Fruit fly (Drosophila melanogaster) whole organism, embryonic: ENCODE data around the gene wisp.

ENCODE experiments used
- Ada2b ChIP-seq: fragments of 200-800 bp; sonication (Bioruptor generic); IDR thresholded peaks from 2 replicates; pipeline ENCODE4 v1.3.6; 2022; ENCODE audit warnings: missing biosample characterization, missing genetic modification characterization
- CG11247 ChIP-seq: fragments of 200-800 bp; sonication (Bioruptor generic); IDR thresholded peaks from 2 replicates; pipeline ENCODE4 v1.3.6; 2022; ENCODE audit warnings: missing biosample characterization, missing genetic modification characterization
- CG12659 ChIP-seq: fragments of 200-800 bp; sonication (Bioruptor generic); optimal IDR thresholded peaks from 3 replicates; lab custom pipeline; 2017; ENCODE audit warnings: mild to moderate bottlenecking, missing biosample characterization, missing genetic modification reagents, missing genetic modification characterization
- CG18011 ChIP-seq: fragments of 200-800 bp; sonication (Bioruptor generic); optimal IDR thresholded peaks from 2 replicates; lab custom pipeline; 2017; ENCODE audit warnings: missing biosample characterization, missing genetic modification characterization, mild to moderate bottlenecking, moderate library complexity, missing genotype
- CG2678 ChIP-seq: fragments of 200-800 bp; sonication (Bioruptor generic); optimal IDR thresholded peaks from 3 replicates; lab custom pipeline; 2019; ENCODE audit warnings: missing biosample characterization, mild to moderate bottlenecking, missing genetic modification characterization, moderate library complexity
- CG30403 ChIP-seq: fragments of 200-800 bp; sonication (Bioruptor generic); optimal IDR thresholded peaks from 3 replicates; lab custom pipeline; 2016; ENCODE audit warnings: missing biosample characterization, missing genetic modification characterization
- CG31224 ChIP-seq: fragments of 200-800 bp; sonication (Bioruptor generic); IDR thresholded peaks from 2 replicates; pipeline ENCODE4 v1.3.6; 2022; ENCODE audit warnings: missing biosample characterization, missing genetic modification characterization
- CG3281 ChIP-seq: fragments of 200-800 bp; sonication (Bioruptor generic); optimal IDR thresholded peaks from 3 replicates; lab custom pipeline; 2017; ENCODE audit warnings: missing biosample characterization, mild to moderate bottlenecking, missing genetic modification characterization
- CG4282 ChIP-seq: fragments of 200-800 bp; sonication (Bioruptor generic); optimal IDR thresholded peaks from 2 replicates; lab custom pipeline; 2016; ENCODE audit warnings: missing biosample characterization, missing genetic modification characterization
- CG5180 ChIP-seq: fragments of 200-800 bp; sonication (Bioruptor generic); optimal IDR thresholded peaks from 3 replicates; lab custom pipeline; 2017; ENCODE audit warnings: missing biosample characterization, missing genetic modification characterization, mild to moderate bottlenecking, moderate library complexity, missing genetic modification reagents
- CG6791 ChIP-seq: fragments of 200-800 bp; sonication (Bioruptor generic); IDR thresholded peaks from 3 replicates; pipeline ENCODE4 v1.3.6; 2022; ENCODE audit warnings: missing biosample characterization, missing genetic modification characterization; ENCODE audit not compliant: partially characterized antibody
- CG7357 ChIP-seq: fragments of 200-800 bp; sonication (Bioruptor generic); IDR thresholded peaks from 3 replicates; pipeline ENCODE4 v1.3.6; 2022; ENCODE audit warnings: missing biosample characterization, missing genetic modification characterization
- CG7839 ChIP-seq: fragments of 200-800 bp; sonication (Bioruptor generic); optimal IDR thresholded peaks from 3 replicates; lab custom pipeline; 2018; ENCODE audit warnings: missing biosample characterization, mild to moderate bottlenecking, missing genetic modification characterization, moderate library complexity
- CG8290 ChIP-seq, 3 experiments: fragments of 200-800 bp; sonication (Bioruptor generic); optimal IDR thresholded peaks; 2 replicates each; lab custom pipeline; 2016 to 2019; ENCODE audit warnings: missing biosample characterization in 3 of 3, missing genetic modification characterization in 3 of 3, mild to moderate bottlenecking in 2 of 3, moderate library complexity in 1 of 3
- Deaf1 ChIP-seq: fragments of 200-800 bp; optimal IDR thresholded peaks from 3 replicates; lab custom pipeline; 2019; ENCODE audit warnings: missing biosample characterization, mild to moderate bottlenecking, missing genetic modification characterization, moderate library complexity
- Dip3 ChIP-seq: fragments of 200-800 bp; sonication (Bioruptor generic); optimal IDR thresholded peaks from 3 replicates; lab custom pipeline; 2016; ENCODE audit warnings: missing biosample characterization, missing genetic modification characterization
- Fer3 ChIP-seq: fragments of 200-800 bp; sonication (Bioruptor generic); optimal IDR thresholded peaks from 2 replicates; lab custom pipeline; 2018; ENCODE audit warnings: missing biosample characterization, mild to moderate bottlenecking, missing genetic modification characterization, moderate library complexity
- HHEX ChIP-seq: fragments of 200-800 bp; sonication (Bioruptor generic); optimal IDR thresholded peaks from 3 replicates; lab custom pipeline; 2017; ENCODE audit warnings: missing biosample characterization, mild to moderate bottlenecking, missing genetic modification characterization, missing genetic modification reagents
- HLH3B ChIP-seq: fragments of 200-800 bp; sonication (Bioruptor generic); IDR thresholded peaks from 2 replicates; pipeline ENCODE4 v1.3.6; 2022; ENCODE audit warnings: missing biosample characterization, missing genetic modification characterization
- HLH4C ChIP-seq: fragments of 200-800 bp; sonication (Bioruptor generic); IDR thresholded peaks from 3 replicates; pipeline ENCODE4 v1.3.6; 2022; ENCODE audit warnings: missing biosample characterization, missing genetic modification characterization; ENCODE audit not compliant: partially characterized antibody
- Hey ChIP-seq: fragments of 200-800 bp; sonication (Bioruptor generic); optimal IDR thresholded peaks from 3 replicates; lab custom pipeline; 2018; ENCODE audit warnings: missing biosample characterization, mild to moderate bottlenecking, missing genetic modification characterization
- Hr51 ChIP-seq, 2 experiments: fragments of 200-800 bp; sonication (Bioruptor generic); optimal IDR thresholded peaks; 2 replicates in 1 of 2; 3 replicates in 1 of 2; lab custom pipeline; 2016 to 2018; ENCODE audit warnings: missing biosample characterization in 2 of 2, missing genetic modification characterization in 2 of 2, mild to moderate bottlenecking in 1 of 2, moderate library complexity in 1 of 2
- MTF-1 ChIP-seq: fragments of 200-800 bp; sonication (Bioruptor generic); optimal IDR thresholded peaks from 2 replicates; lab custom pipeline; 2018; ENCODE audit warnings: missing biosample characterization, mild to moderate bottlenecking, missing genetic modification characterization, borderline replicate concordance
- Med ChIP-seq: fragments of 200-800 bp; sonication (Bioruptor generic); peaks from one replicate; lab custom pipeline; 2016; ENCODE audit warnings: missing biosample characterization, missing genetic modification characterization, mild to moderate bottlenecking, inconsistent platforms, moderate library complexity
- Meics ChIP-seq: fragments of 200-800 bp; sonication (Bioruptor generic); optimal IDR thresholded peaks from 2 replicates; lab custom pipeline; 2017; ENCODE audit warnings: missing biosample characterization, mild to moderate bottlenecking, missing genetic modification characterization
- NfI ChIP-seq: fragments of 200-800 bp; sonication (Bioruptor generic); optimal IDR thresholded peaks from 3 replicates; lab custom pipeline; 2018; ENCODE audit warnings: missing biosample characterization, mild to moderate bottlenecking, missing genetic modification characterization, moderate library complexity
- Oli ChIP-seq: fragments of 200-800 bp; sonication (Bioruptor generic); optimal IDR thresholded peaks from 2 replicates; lab custom pipeline; 2018; ENCODE audit warnings: missing biosample characterization, mild to moderate bottlenecking, missing genetic modification characterization, moderate library complexity
- PHDP ChIP-seq: fragments of 200-800 bp; sonication (Bioruptor generic); optimal IDR thresholded peaks from 3 replicates; lab custom pipeline; 2018; ENCODE audit warnings: missing biosample characterization, mild to moderate bottlenecking, missing genetic modification characterization, moderate library complexity
- Ravus ChIP-seq: fragments of 200-800 bp; sonication (Bioruptor generic); IDR thresholded peaks from 2 replicates; pipeline ENCODE4 v1.3.6; 2022; ENCODE audit warnings: missing biosample characterization, missing genetic modification characterization
- Ssrp ChIP-seq: fragments of 200-800 bp; sonication (Bioruptor generic); optimal IDR thresholded peaks from 2 replicates; lab custom pipeline; 2018; ENCODE audit warnings: missing biosample characterization, mild to moderate bottlenecking, missing genetic modification characterization, moderate library complexity
- amos ChIP-seq: fragments of 200-800 bp; sonication (Bioruptor generic); IDR thresholded peaks from 2 replicates; pipeline ENCODE4 v1.3.6; 2022; ENCODE audit warnings: missing biosample characterization, missing genetic modification characterization; ENCODE audit not compliant: partially characterized antibody
- bsh ChIP-seq, 2 experiments: fragments of 200-800 bp; sonication (Bioruptor generic); optimal IDR thresholded peaks; 2 replicates each; lab custom pipeline; 2017 to 2018; ENCODE audit warnings: mild to moderate bottlenecking in 2 of 2, missing biosample characterization in 2 of 2, missing genetic modification characterization in 2 of 2, moderate library complexity in 1 of 2
- cas ChIP-seq: fragments of 200-800 bp; sonication (Bioruptor generic); IDR thresholded peaks from 2 replicates; pipeline ENCODE4 v1.3.6; 2022; ENCODE audit warnings: missing biosample characterization, missing genetic modification characterization
- crp ChIP-seq, 2 experiments: fragments of 200-800 bp; sonication (Bioruptor generic); optimal IDR thresholded peaks; 2 replicates in 1 of 2; 3 replicates in 1 of 2; lab custom pipeline; 2017; ENCODE audit warnings: missing biosample characterization in 2 of 2, missing genetic modification characterization in 2 of 2, mild to moderate bottlenecking in 1 of 2, moderate library complexity in 1 of 2
- esg ChIP-seq: fragments of 200-800 bp; sonication (Bioruptor generic); conservative IDR thresholded peaks from 2 replicates; pipeline ENCODE4 v1.3.6; 2022; ENCODE audit warnings: missing biosample characterization, missing genetic modification characterization
- exex ChIP-seq: fragments of 200-800 bp; sonication (Bioruptor generic); optimal IDR thresholded peaks from 4 replicates; lab custom pipeline; 2018; ENCODE audit warnings: missing biosample characterization, mild to moderate bottlenecking, missing genetic modification characterization, moderate library complexity
- fd3F ChIP-seq: fragments of 200-800 bp; sonication (Bioruptor generic); optimal IDR thresholded peaks from 2 replicates; lab custom pipeline; 2018; ENCODE audit warnings: missing biosample characterization, mild to moderate bottlenecking, missing genetic modification characterization, moderate library complexity
- ftz-f1 ChIP-seq: fragments of 200-800 bp; sonication (Bioruptor generic); optimal IDR thresholded peaks from 2 replicates; lab custom pipeline; 2016; ENCODE audit warnings: missing biosample characterization, missing genetic modification characterization
- grau ChIP-seq: fragments of 200-800 bp; optimal IDR thresholded peaks from 3 replicates; lab custom pipeline; 2019; ENCODE audit warnings: missing biosample characterization, mild to moderate bottlenecking, missing genetic modification characterization, moderate library complexity
- gsb-n ChIP-seq: fragments of 200-800 bp; sonication (Bioruptor generic); optimal IDR thresholded peaks from 3 replicates; lab custom pipeline; 2018; ENCODE audit warnings: missing biosample characterization, mild to moderate bottlenecking, missing genetic modification characterization
- mirr ChIP-seq: fragments of 200-800 bp; sonication (Bioruptor generic); optimal IDR thresholded peaks from 3 replicates; lab custom pipeline; 2018; ENCODE audit warnings: missing biosample characterization, mild to moderate bottlenecking, missing genetic modification characterization
- nerfin-1 ChIP-seq: fragments of 200-800 bp; sonication (Bioruptor generic); optimal IDR thresholded peaks from 3 replicates; lab custom pipeline; 2019; ENCODE audit warnings: missing biosample characterization, mild to moderate bottlenecking, missing genetic modification characterization, moderate library complexity
- prd ChIP-seq, 3 experiments: fragments of >200 bp in 2 of 3; fragments of 200-800 bp in 1 of 3; sonication (Bioruptor generic) in 1 of 3; optimal IDR thresholded peaks in 2 of 3; IDR thresholded peaks in 1 of 3; 2 replicates in 2 of 3; 3 replicates in 1 of 3; pipeline versions ENCODE4 v1.3.6 to Lab custom; 2017 to 2022; ENCODE audit warnings: missing biosample characterization in 1 of 3, missing genetic modification characterization in 1 of 3
- psq ChIP-seq: fragments of 200-800 bp; sonication (Bioruptor generic); optimal IDR thresholded peaks from 2 replicates; lab custom pipeline; 2017; ENCODE audit warnings: missing biosample characterization, missing genetic modification characterization
- salm ChIP-seq: fragments of 200-800 bp; sonication (Bioruptor generic); optimal IDR thresholded peaks from 2 replicates; lab custom pipeline; 2018; ENCODE audit warnings: missing biosample characterization, mild to moderate bottlenecking, missing genetic modification characterization
- sens ChIP-seq: fragments of 200-800 bp; sonication (Bioruptor generic); peaks from one replicate; lab custom pipeline; 2016; ENCODE audit warnings: missing biosample characterization, missing genetic modification characterization
- slbo ChIP-seq: fragments of 200-800 bp; sonication (Bioruptor generic); IDR thresholded peaks from 2 replicates; pipeline ENCODE4 v1.3.6; 2022; ENCODE audit warnings: missing biosample characterization, missing genetic modification characterization

The wisp gene

dm6 chrX:11885356-11885755 is 8.4 kb upstream of the wisp start (continued):
- TF ChIP-seq gsb-n = no peak
- peak; percentile 64 for TF ChIP-seq PHDP (tag; lab: Kevin White, UChicago)
- TF ChIP-seq Deaf1 (tag; lab: Kevin White, UChicago) = peak; percentile 39
- TF ChIP-seq CG6791 (GFP tag; lab: Robert Waterston, UW) = no peak
- peak; percentile 3 for TF ChIP-seq Ssrp (tag; lab: Kevin White, UChicago)
- TF ChIP-seq sens (GFP tag; lab: Kevin White, UChicago) = peak; percentile 66
- TF ChIP-seq Dip3 (GFP tag; lab: Kevin White, UChicago) = peak; percentile 10
- peak; percentile 60 for TF ChIP-seq slbo (GFP tag; lab: Robert Waterston, UW)
- TF ChIP-seq Oli (tag; lab: Kevin White, UChicago) = peak; percentile 60
- TF ChIP-seq CG11247 (GFP tag; lab: Robert Waterston, UW) = no peak
- peak; percentile 38 for TF ChIP-seq CG30403 (GFP tag; lab: Kevin White, UChicago)
- peak; percentile 26 for TF ChIP-seq exex
- TF ChIP-seq nerfin-1 = peak; percentile 0
- TF ChIP-seq HHEX (GFP tag; lab: Kevin White, UChicago) = peak; percentile 48
- peak; percentile 10; the same call in 1 of the 2 replicates for TF ChIP-seq HLH3B (GFP tag; lab: Robert Waterston, UW)
- peak; percentile 2 for TF ChIP-seq Hey (tag; lab: Kevin White, UChicago)
- peak; percentile 20 for TF ChIP-seq CG7839
- 0 out of 2 replicates have a peak, but pooled peaks have one; percentile 26 for TF ChIP-seq CG31224 (GFP tag; lab: Robert Waterston, UW)
- TF ChIP-seq psq (GFP tag; lab: Kevin White, UChicago) = no peak
- TF ChIP-seq MTF-1 = peak; percentile 8
- peak; percentile 68 for TF ChIP-seq CG3281 (GFP tag; lab: Kevin White, UChicago)
- TF ChIP-seq HLH4C (GFP tag; lab: Robert Waterston, UW) = no peak
- TF ChIP-seq salm (tag; lab: Kevin White, UChicago) = peak; percentile 16
- TF ChIP-seq fd3F (GFP tag; lab: Kevin White, UChicago) = peak; percentile 48
- peak; percentile 73 for TF ChIP-seq Med (GFP tag; lab: Kevin White, UChicago)
- TF ChIP-seq CG4282 (GFP tag; lab: Kevin White, UChicago) = peak; percentile 16
- no peak for TF ChIP-seq prd (optimal IDR thresholded peaks at IDR 0.05; lab: Kevin White, UChicago)
- TF ChIP-seq prd (GFP tag; IDR thresholded peaks at IDR 0.05; lab: Robert Waterston, UW) = 0 out of 3 replicates have a peak, but pooled peaks have one; percentile 18
- peak; percentile 58 for TF ChIP-seq CG12659
- peak in 1 of 2 experiments; percentile 31 for TF ChIP-seq bsh (GFP tag; optimal IDR thresholded peaks at IDR 0.05; lab: Kevin White, UChicago)
- TF ChIP-seq esg (GFP tag; lab: Robert Waterston, UW) = peak; percentile 34; the same call in 1 of the 2 replicates
- TF ChIP-seq cas (GFP tag; lab: Robert Waterston, UW) = no peak
- TF ChIP-seq grau (tag; lab: Kevin White, UChicago) = peak; percentile 67
- peak; percentile 41 for TF ChIP-seq NfI (GFP tag; lab: Kevin White, UChicago)
- TF ChIP-seq CG8290 (GFP tag; optimal IDR thresholded peaks at IDR 0.05; lab: Kevin White, UChicago) = no peak
- TF ChIP-seq CG8290 (tag; optimal IDR thresholded peaks at IDR 0.05; lab: Kevin White, UChicago) = peak in 1 of 2 experiments; percentile 69
- TF ChIP-seq Fer3 (tag; lab: Kevin White, UChicago) = peak; percentile 43
- TF ChIP-seq Ravus (GFP tag; lab: Robert Waterston, UW) = no peak
- peak; percentile 70 for TF ChIP-seq CG2678 (tag; lab: Kevin White, UChicago)
- TF ChIP-seq mirr (GFP tag; lab: Kevin White, UChicago) = peak; percentile 37
- TF ChIP-seq amos (GFP tag; lab: Robert Waterston, UW) = peak; percentile 26; the same call in 1 of the 2 replicates
- TF ChIP-seq Meics (GFP tag; lab: Kevin White, UChicago) = peak; percentile 62
- TF ChIP-seq crp (GFP tag; optimal IDR thresholded peaks at IDR 0.05; lab: Kevin White, UChicago) = no peak
- no peak for TF ChIP-seq ftz-f1
- TF ChIP-seq Hr51 (GFP tag; optimal IDR thresholded peaks at IDR 0.05; lab: Kevin White, UChicago) = peak in 1 of 2 experiments; percentile 69
- no peak for TF ChIP-seq CG7357
- peak; percentile 6 for TF ChIP-seq CG18011 (GFP tag; lab: Kevin White, UChicago)
- peak; percentile 26; the same call in 1 of the 2 replicates for TF ChIP-seq Ada2b (GFP tag; lab: Robert Waterston, UW)
- peak; percentile 19 for TF ChIP-seq CG5180 (GFP tag; lab: Kevin White, UChicago)
